Worm (Caenorhabditis elegans) whole organism, L1 larva: Measurements from ENCODE around the gene ddo-3.

ENCODE experiments used
- C04F5.9 ChIP-seq: sonication (generic microtip); optimal IDR thresholded peaks from 2 replicates; lab custom pipeline; 2016; ENCODE audit warnings: missing genetic modification characterization, missing compliant biosample characterization
- F16B12.6 ChIP-seq: fragments of 150-350 bp; optimal IDR thresholded peaks from 2 replicates; lab custom pipeline; 2014; ENCODE audit warnings: missing biosample characterization, missing genetic modification characterization
- alr-1 ChIP-seq: fragments of 200-800 bp; sonication (Bioruptor generic); optimal IDR thresholded peaks from 2 replicates; lab custom pipeline; 2018; ENCODE audit warnings: borderline replicate concordance, mild to moderate bottlenecking, missing genetic modification characterization, missing compliant biosample characterization
- ama-1 ChIP-seq: fragments of 150-350 bp; optimal IDR thresholded peaks from 2 replicates; lab custom pipeline; 2014
- ceh-63 ChIP-seq: fragments of 200-800 bp; sonication (Bioruptor generic); optimal IDR thresholded peaks from 2 replicates; lab custom pipeline; 2018; ENCODE audit warnings: mild to moderate bottlenecking, missing genetic modification characterization, missing compliant biosample characterization
- ceh-8 ChIP-seq: fragments of 200-800 bp; sonication (Bioruptor generic); optimal IDR thresholded peaks from 2 replicates; lab custom pipeline; 2018; ENCODE audit warnings: mild to moderate bottlenecking, missing genetic modification characterization, moderate library complexity, missing compliant biosample characterization
- ceh-88 ChIP-seq: fragments of 200-800 bp; sonication (Bioruptor generic); IDR thresholded peaks from 2 replicates; pipeline ENCODE4 v1.3.6; 2022; ENCODE audit warnings: missing genetic modification characterization, missing compliant biosample characterization
- ceh-90 ChIP-seq: sonication (generic microtip); optimal IDR thresholded peaks from 2 replicates; lab custom pipeline; 2016; ENCODE audit warnings: missing genetic modification characterization, missing compliant biosample characterization
- ces-1 ChIP-seq: fragments of 150-350 bp; optimal IDR thresholded peaks from 2 replicates; lab custom pipeline; 2014; ENCODE audit warnings: missing biosample characterization, missing genetic modification reagents, missing genetic modification characterization
- dpl-1 ChIP-seq, 3 experiments: fragments of 150-350 bp in 2 of 3; sonication (generic microtip) in 1 of 3; optimal IDR thresholded peaks; 2 replicates each; lab custom pipeline; 2014 to 2017; ENCODE audit warnings: missing biosample characterization in 3 of 3, missing genetic modification characterization in 3 of 3, missing genetic modification reagents in 3 of 3
- dsc-1 ChIP-seq: sonication (generic microtip); optimal IDR thresholded peaks from 2 replicates; lab custom pipeline; 2016; ENCODE audit warnings: mild to moderate bottlenecking, missing genetic modification characterization, missing compliant biosample characterization
- efl-1 ChIP-seq, 4 experiments: fragments of 150-350 bp; optimal IDR thresholded peaks in 3 of 4; peaks in 1 of 4; 1 replicate in 1 of 4; 2 replicates in 3 of 4; lab custom pipeline; 2014; ENCODE audit warnings: missing biosample characterization in 2 of 4, missing genetic modification characterization in 2 of 4, missing genetic modification reagents in 2 of 4
- elt-3 ChIP-seq, 6 experiments: fragments of 150-350 bp in 1 of 6; sonication (generic microtip); optimal IDR thresholded peaks; 2 replicates each; lab custom pipeline; 2017 to 2018; ENCODE audit warnings: missing biosample characterization in 6 of 6, missing genetic modification characterization in 6 of 6, inconsistent platforms in 1 of 6
- ets-5 ChIP-seq: fragments of 200-800 bp; sonication (Bioruptor generic); IDR thresholded peaks from 2 replicates; pipeline ENCODE4 v1.3.6; 2022; ENCODE audit warnings: missing genetic modification characterization, missing compliant biosample characterization
- fkh-10 ChIP-seq: sonication (generic microtip); optimal IDR thresholded peaks from 2 replicates; lab custom pipeline; 2017; ENCODE audit warnings: missing biosample characterization, missing genetic modification reagents, missing genetic modification characterization
- fkh-8 ChIP-seq: sonication (generic microtip); optimal IDR thresholded peaks from 2 replicates; lab custom pipeline; 2016; ENCODE audit warnings: mild to moderate bottlenecking, missing genetic modification characterization, missing compliant biosample characterization
- fos-1 ChIP-seq: fragments of 150-350 bp; optimal IDR thresholded peaks from 2 replicates; lab custom pipeline; 2014; ENCODE audit warnings: missing biosample characterization, missing genetic modification characterization
- hlh-4 ChIP-seq: sonication (generic microtip); optimal IDR thresholded peaks from 2 replicates; lab custom pipeline; 2016; ENCODE audit warnings: mild to moderate bottlenecking, missing genetic modification characterization, missing compliant biosample characterization
- hpl-2 ChIP-seq: fragments of 150-350 bp; optimal IDR thresholded peaks from 2 replicates; lab custom pipeline; 2014; ENCODE audit warnings: missing biosample characterization, missing genetic modification reagents, missing genetic modification characterization
- isw-1 ChIP-seq: fragments of 200-800 bp; sonication (Bioruptor generic); IDR thresholded peaks from 2 replicates; pipeline ENCODE4 v1.3.6; 2022; ENCODE audit warnings: missing genetic modification characterization, missing compliant biosample characterization
- lin-13 ChIP-seq: fragments of 150-350 bp; optimal IDR thresholded peaks from 2 replicates; lab custom pipeline; 2014; ENCODE audit warnings: missing biosample characterization, missing genetic modification reagents, missing genetic modification characterization
- lin-14 ChIP-seq: fragments of 200-800 bp; sonication (Bioruptor generic); optimal IDR thresholded peaks from 2 replicates; lab custom pipeline; 2018; ENCODE audit warnings: mild to moderate bottlenecking, missing genetic modification characterization, moderate library complexity, missing compliant biosample characterization
- lin-35 ChIP-seq, 2 experiments: fragments of 150-350 bp; optimal IDR thresholded peaks; 2 replicates each; lab custom pipeline; 2014; ENCODE audit warnings: missing biosample characterization in 2 of 2, missing genetic modification characterization in 2 of 2, missing genetic modification reagents in 2 of 2
- lsy-2 ChIP-seq, 2 experiments: fragments of 150-350 bp; optimal IDR thresholded peaks; 2 replicates each; lab custom pipeline; 2014; ENCODE audit warnings: missing biosample characterization in 2 of 2, missing genetic modification characterization in 2 of 2
- mdl-1 ChIP-seq, 2 experiments: fragments of 150-350 bp; optimal IDR thresholded peaks; 2 replicates each; lab custom pipeline; 2014 to 2017; ENCODE audit warnings: missing biosample characterization in 2 of 2, missing genetic modification characterization in 2 of 2, inconsistent platforms in 1 of 2
- nhr-11 ChIP-seq: fragments of 150-350 bp; optimal IDR thresholded peaks from 2 replicates; lab custom pipeline; 2014; ENCODE audit warnings: missing biosample characterization, missing genetic modification characterization
- nhr-19 ChIP-seq: fragments of 200-800 bp; sonication (Bioruptor generic); conservative IDR thresholded peaks from 2 replicates; pipeline ENCODE4 v1.3.6; 2022; ENCODE audit warnings: missing genetic modification characterization, missing compliant biosample characterization
- nhr-20 ChIP-seq: sonication (generic microtip); optimal IDR thresholded peaks from 2 replicates; lab custom pipeline; 2016; ENCODE audit warnings: mild to moderate bottlenecking, missing genetic modification characterization, missing compliant biosample characterization
- nhr-28 ChIP-seq: fragments of 150-350 bp; optimal IDR thresholded peaks from 2 replicates; lab custom pipeline; 2014; ENCODE audit warnings: missing biosample characterization, missing genetic modification characterization
- nhr-47 ChIP-seq: sonication (generic microtip); optimal IDR thresholded peaks from 2 replicates; lab custom pipeline; 2016; ENCODE audit warnings: mild to moderate bottlenecking, missing genetic modification characterization, moderate library complexity, missing compliant biosample characterization
- nhr-71 ChIP-seq: sonication (generic microtip); optimal IDR thresholded peaks from 2 replicates; lab custom pipeline; 2016; ENCODE audit warnings: mild to moderate bottlenecking, missing genetic modification characterization, moderate library complexity, missing compliant biosample characterization
- nhr-90 ChIP-seq: sonication (generic microtip); optimal IDR thresholded peaks from 2 replicates; lab custom pipeline; 2016; ENCODE audit warnings: mild to moderate bottlenecking, missing genetic modification characterization, missing compliant biosample characterization; ENCODE audit not compliant: poor library complexity
- rnt-1 ChIP-seq: sonication (generic microtip); optimal IDR thresholded peaks from 2 replicates; lab custom pipeline; 2016; ENCODE audit warnings: mild to moderate bottlenecking, missing genetic modification characterization, moderate library complexity, missing compliant biosample characterization
- skn-1 ChIP-seq: fragments of 150-350 bp; optimal IDR thresholded peaks from 2 replicates; lab custom pipeline; 2014; ENCODE audit warnings: missing biosample characterization, missing genetic modification characterization
- snpc-4 ChIP-seq: fragments of 150-350 bp; optimal IDR thresholded peaks from 2 replicates; lab custom pipeline; 2014; ENCODE audit warnings: missing biosample characterization, missing genetic modification characterization
- snu-23 ChIP-seq: sonication (generic microtip); optimal IDR thresholded peaks from 2 replicates; lab custom pipeline; 2016; ENCODE audit warnings: missing genetic modification characterization, missing compliant biosample characterization
- sox-4 ChIP-seq: sonication (generic microtip); optimal IDR thresholded peaks from 2 replicates; lab custom pipeline; 2016; ENCODE audit warnings: missing genetic modification characterization, missing compliant biosample characterization
- swsn-7 ChIP-seq: sonication (generic microtip); optimal IDR thresholded peaks from 2 replicates; lab custom pipeline; 2016; ENCODE audit warnings: missing genetic modification characterization, missing compliant biosample characterization
- tbx-2 ChIP-seq: sonication (generic microtip); optimal IDR thresholded peaks from 2 replicates; lab custom pipeline; 2016; ENCODE audit warnings: missing genetic modification characterization, missing compliant biosample characterization
- unc-130 ChIP-seq: fragments of 150-350 bp; optimal IDR thresholded peaks from 2 replicates; lab custom pipeline; 2017; ENCODE audit warnings: missing biosample characterization, missing genetic modification characterization, inconsistent platforms
- unc-86 ChIP-seq: sonication (generic microtip); optimal IDR thresholded peaks from 2 replicates; lab custom pipeline; 2016; ENCODE audit warnings: missing genetic modification characterization, missing compliant biosample characterization
- vab-15 ChIP-seq: sonication (generic microtip); optimal IDR thresholded peaks from 2 replicates; lab custom pipeline; 2017; ENCODE audit warnings: missing genotype, mild to moderate bottlenecking, missing genetic modification characterization, missing compliant biosample characterization
- xbp-1 ChIP-seq: sonication (generic microtip); optimal IDR thresholded peaks from 2 replicates; lab custom pipeline; 2016; ENCODE audit warnings: missing genetic modification characterization, missing compliant biosample characterization
- zip-4 ChIP-seq: fragments of 200-800 bp; sonication (Bioruptor generic); optimal IDR thresholded peaks from 2 replicates; lab custom pipeline; 2018; ENCODE audit warnings: mild to moderate bottlenecking, missing genetic modification characterization, moderate library complexity, missing compliant biosample characterization
- ztf-11 ChIP-seq, 2 experiments: sonication (generic microtip); optimal IDR thresholded peaks; 2 replicates each; lab custom pipeline; 2016 to 2017; ENCODE audit warnings: missing genetic modification characterization in 2 of 2, missing biosample characterization in 1 of 2, missing compliant biosample characterization in 1 of 2
- ztf-4 ChIP-seq: fragments of 150-350 bp; optimal IDR thresholded peaks from 2 replicates; lab custom pipeline; 2014; ENCODE audit warnings: missing biosample characterization, missing genetic modification characterization

The ddo-3 gene

ce11 chrIII:6606022-6606467, 18.4 kb downstream of the ddo-3 start (continued):
- TF ChIP-seq lsy-2 (tag; optimal IDR thresholded peaks at IDR 0.05; lab: Kevin White, UChicago), result peak; percentile 69 to 79
- no peak for TF ChIP-seq nhr-11
- peak; percentile 83 for TF ChIP-seq rnt-1 (tag; lab: Kevin White, UChicago)
- TF ChIP-seq efl-1 (optimal IDR thresholded peaks at IDR 0.05; lab: Kevin White, UChicago), result peak; percentile 78 to 79
- TF ChIP-seq efl-1 (GFP tag; optimal IDR thresholded peaks at IDR 0.05 in 1 of 2; lab: Kevin White, UChicago), result peak; percentile 73 to 96
- TF ChIP-seq lin-35 (GFP tag; optimal IDR thresholded peaks at IDR 0.05; lab: Kevin White, UChicago), result peak; percentile 75 to 79
- peak; percentile 43 to 66 (median 62) for TF ChIP-seq dpl-1 (GFP tag; optimal IDR thresholded peaks at IDR 0.05; lab: Kevin White, UChicago)
- TF ChIP-seq snpc-4 (tag; lab: Kevin White, UChicago), result peak; percentile 56
- peak; percentile 12 for TF ChIP-seq fkh-10 (GFP tag; lab: Kevin White, UChicago)
- peak; percentile 74 for TF ChIP-seq swsn-7 (tag; lab: Kevin White, UChicago)
- TF ChIP-seq C04F5.9 (tag; lab: Kevin White, UChicago), result no peak
- peak; percentile 89 for TF ChIP-seq nhr-19
- TF ChIP-seq dsc-1, result peak; percentile 51
- TF ChIP-seq ceh-88, result no peak
- TF ChIP-seq unc-130 (tag; lab: Kevin White, UChicago), result peak; percentile 81
- TF ChIP-seq nhr-20 (tag; lab: Kevin White, UChicago), result peak; percentile 72
- no peak for TF ChIP-seq vab-15
- TF ChIP-seq mdl-1 (tag; optimal IDR thresholded peaks at IDR 0.05; lab: Kevin White, UChicago), result peak in 1 of 2 experiments; percentile 90
- TF ChIP-seq hpl-2 (GFP tag; lab: Kevin White, UChicago), result no peak
- TF ChIP-seq sox-4 (tag; lab: Kevin White, UChicago), result no peak
- TF ChIP-seq nhr-28 (tag; lab: Kevin White, UChicago), result no peak
- peak; percentile 72 for TF ChIP-seq fkh-8
- TF ChIP-seq nhr-47 (tag; lab: Kevin White, UChicago), result peak; percentile 79
- TF ChIP-seq unc-86, result peak; percentile 54
- no peak for TF ChIP-seq ceh-90 (tag; lab: Kevin White, UChicago)
- no peak for TF ChIP-seq ces-1 (GFP tag; lab: Kevin White, UChicago)
- no peak for TF ChIP-seq ets-5 (GFP tag; lab: Robert Waterston, UW)
- TF ChIP-seq snu-23 (GFP tag; lab: Kevin White, UChicago), result peak; percentile 85
- peak; percentile 74 for TF ChIP-seq lin-13 (GFP tag; lab: Kevin White, UChicago)
- peak in 1 of 6 experiments; percentile 56 for TF ChIP-seq elt-3 (tag; optimal IDR thresholded peaks at IDR 0.05; lab: Kevin White, UChicago)
- TF ChIP-seq fos-1 (tag; lab: Kevin White, UChicago), result no peak
- peak; percentile 66 for TF ChIP-seq tbx-2 (tag; lab: Kevin White, UChicago)

ce11 chrIII:6606641-6607040, 19.0 kb downstream of the ddo-3 start:
- TF ChIP-seq lsy-2 (tag; optimal IDR thresholded peaks at IDR 0.05; lab: Kevin White, UChicago) (no peak), efl-1 (optimal IDR thresholded peaks at IDR 0.05; lab: Kevin White, UChicago) (no peak), efl-1 (GFP tag; optimal IDR thresholded peaks at IDR 0.05 in 1 of 2; lab: Kevin White, UChicago) (peak in 1 of 2 experiments; percentile 92)

ce11 chrIII:6607067-6607466, 19.4 kb downstream of the ddo-3 start:
- TF ChIP-seq zip-4 (GFP tag; lab: Kevin White, UChicago) (no peak), isw-1 (GFP tag; lab: Robert Waterston, UW) (no peak), fkh-8 (no peak), lin-13 (GFP tag; lab: Kevin White, UChicago) (no peak), lin-35 (GFP tag; optimal IDR thresholded peaks at IDR 0.05; lab: Kevin White, UChicago) (peak in 1 of 2 experiments; percentile 10), hlh-4 (tag; lab: Kevin White, UChicago) (no peak), nhr-19 (peak; percentile 44), ceh-8 (GFP tag; lab: Kevin White, UChicago) (no peak), ztf-4 (tag; lab: Kevin White, UChicago) (no peak), ztf-11 (tag; optimal IDR thresholded peaks at IDR 0.05; lab: Kevin White, UChicago) (no peak), efl-1 (optimal IDR thresholded peaks at IDR 0.05; lab: Kevin White, UChicago) (no peak), efl-1 (GFP tag; optimal IDR thresholded peaks at IDR 0.05 in 1 of 2; lab: Kevin White, UChicago) (peak in 1 of 2 experiments; percentile 53), skn-1 (tag; lab: Kevin White, UChicago) (no peak), ceh-63 (GFP tag; lab: Kevin White, UChicago) (no peak), snpc-4 (tag; lab: Kevin White, UChicago) (no peak), C04F5.9 (tag; lab: Kevin White, UChicago) (no peak), nhr-28 (tag; lab: Kevin White, UChicago) (no peak), xbp-1 (tag; lab: Kevin White, UChicago) (no peak), ces-1 (GFP tag; lab: Kevin White, UChicago) (no peak), alr-1 (tag; lab: Kevin White, UChicago) (no peak), F16B12.6 (no peak), unc-130 (tag; lab: Kevin White, UChicago) (no peak), ama-1 (lab: Kevin White, UChicago) (no peak), nhr-90 (peak; percentile 9), swsn-7 (tag; lab: Kevin White, UChicago) (no peak), lin-14 (GFP tag; lab: Kevin White, UChicago) (no peak), nhr-71 (no peak), dsc-1 (no peak), ceh-90 (tag; lab: Kevin White, UChicago) (no peak)
